Worm (Caenorhabditis elegans) whole organism, dauer: ENCODE data around the gene rrsr-1.

ENCODE experiments used
- unc-62 ChIP-seq: sonication (generic microtip); optimal IDR thresholded peaks from 2 replicates; lab custom pipeline; 2017; ENCODE audit warnings: missing biosample characterization, missing genetic modification reagents, missing genetic modification characterization

rrsr-1 gene

ce11 chrV:14411989-14412388 is 12.8 kb downstream of the rrsr-1 start:
- no peak for TF ChIP-seq unc-62 (GFP tag; lab: Kevin White, UChicago)

- no peak for TF ChIP-seq unc-62 (GFP tag; lab: Kevin White, UChicago)
Measured at ce11 chrV:14409905-14410304, 14.9 kb downstream of the rrsr-1 start.

DNA sequence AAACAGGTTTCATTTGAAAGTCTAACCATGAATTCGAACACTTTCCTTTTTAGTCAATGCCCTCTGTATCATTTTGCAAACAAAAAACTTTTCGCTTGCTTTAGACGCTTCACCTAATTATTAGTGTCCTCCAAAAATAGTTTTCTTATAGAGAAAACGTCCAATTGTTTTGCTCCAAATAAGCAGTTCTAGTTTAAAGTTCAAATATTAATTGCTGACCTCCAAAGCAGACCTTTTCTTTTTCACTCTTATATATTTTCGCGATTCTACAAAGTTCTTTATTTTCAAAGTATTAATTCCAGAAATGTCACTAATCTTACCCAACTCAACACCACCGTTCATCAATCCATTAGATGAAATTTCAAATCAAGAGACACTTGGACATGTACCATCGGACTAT is 16.0 kb downstream of the rrsr-1 start, which contains the start of gene gnrr-2:
Gene gnrr-2, plus strand, starts transcription at position 301 of the 400 bp plus-strand sequence.
- no peak for TF ChIP-seq unc-62 (GFP tag; lab: Kevin White, UChicago)

DNA sequence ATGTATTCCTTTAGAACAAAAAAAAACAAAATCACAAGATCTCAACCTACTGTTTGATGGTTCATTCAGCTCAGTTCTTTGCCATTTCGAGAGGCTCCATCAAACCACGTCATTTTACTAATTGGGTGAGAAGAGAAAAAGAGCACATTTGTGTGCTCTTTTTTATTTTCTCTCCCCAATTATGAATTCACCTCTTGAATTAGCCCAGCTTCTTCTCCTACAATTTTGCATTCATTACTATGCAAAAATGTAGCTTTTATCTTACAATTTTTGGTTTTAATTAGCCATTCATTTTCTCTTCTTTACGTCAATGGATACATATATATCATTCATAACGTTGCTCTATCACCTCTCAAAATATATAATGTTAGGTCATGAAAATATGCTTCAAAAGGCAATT is 19.2 kb downstream of the rrsr-1 start:
- TF ChIP-seq unc-62 (GFP tag; lab: Kevin White, UChicago), result no peak

DNA sequence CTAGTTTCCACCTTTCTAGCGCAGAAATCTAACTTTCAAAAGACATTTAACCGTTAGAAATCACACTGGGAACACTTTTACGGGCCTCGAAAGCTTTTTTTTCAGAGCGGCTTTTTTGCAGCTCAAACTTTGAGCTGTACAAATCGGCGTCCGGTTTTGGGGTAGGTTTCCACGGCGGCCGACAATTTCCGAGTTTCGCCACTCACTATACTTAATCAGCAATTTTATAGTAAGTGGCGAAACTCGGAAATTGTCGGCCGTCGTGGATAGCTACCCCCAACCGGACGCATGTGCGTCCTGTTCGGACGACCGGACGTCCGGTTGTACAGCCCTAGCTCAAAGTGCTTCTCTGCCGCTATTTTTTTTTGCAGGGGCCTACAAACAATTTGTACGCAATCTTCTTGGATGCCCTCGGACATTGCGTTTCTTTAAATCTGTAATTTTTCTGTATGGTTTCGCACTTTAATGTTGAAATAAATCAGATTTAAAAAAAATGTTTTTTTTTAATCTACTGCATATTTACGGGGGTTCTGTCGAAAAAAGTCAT is 28.6 kb downstream of the rrsr-1 start:
- TF ChIP-seq unc-62 (GFP tag; lab: Kevin White, UChicago), result no peak

ce11 chrV:14394743-14395142 is 30.1 kb downstream of the rrsr-1 start, which contains the start of gene C15H11.13:
Gene C15H11.13, plus strand, starts transcription at chrV:14395043.
- TF ChIP-seq unc-62 (GFP tag; lab: Kevin White, UChicago), result no peak

ce11 chrV:14393504-14393903 is 31.3 kb downstream of the rrsr-1 start, which contains the start of gene C15H11.1:
Gene C15H11.1, plus strand, starts transcription at chrV:14393804.
- TF ChIP-seq unc-62 (GFP tag; lab: Kevin White, UChicago), result no peak

DNA sequence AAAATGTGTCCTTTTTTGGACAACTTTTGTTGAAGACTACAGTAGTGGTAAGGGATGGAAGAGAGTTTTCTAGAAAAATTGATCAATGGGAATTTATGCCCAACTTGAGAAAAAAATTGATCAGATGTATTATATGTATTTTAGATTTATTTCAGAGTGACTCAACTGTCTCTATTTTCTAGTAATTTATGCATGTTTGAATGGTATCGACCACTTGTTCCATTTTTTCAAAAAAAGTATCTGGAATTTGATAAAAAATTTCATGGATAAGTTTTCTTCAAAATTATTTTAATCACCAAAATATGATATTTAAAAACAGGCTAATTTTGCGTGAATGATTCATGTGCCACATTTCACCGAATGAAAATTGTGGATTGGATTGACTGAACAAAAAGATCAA is 33.0 kb downstream of the rrsr-1 start, which contains the start of gene C15H11.10:
Gene C15H11.10, plus strand, starts transcription at position 301 of the 400 bp plus-strand sequence.
- TF ChIP-seq unc-62 (GFP tag; lab: Kevin White, UChicago), result no peak

DNA sequence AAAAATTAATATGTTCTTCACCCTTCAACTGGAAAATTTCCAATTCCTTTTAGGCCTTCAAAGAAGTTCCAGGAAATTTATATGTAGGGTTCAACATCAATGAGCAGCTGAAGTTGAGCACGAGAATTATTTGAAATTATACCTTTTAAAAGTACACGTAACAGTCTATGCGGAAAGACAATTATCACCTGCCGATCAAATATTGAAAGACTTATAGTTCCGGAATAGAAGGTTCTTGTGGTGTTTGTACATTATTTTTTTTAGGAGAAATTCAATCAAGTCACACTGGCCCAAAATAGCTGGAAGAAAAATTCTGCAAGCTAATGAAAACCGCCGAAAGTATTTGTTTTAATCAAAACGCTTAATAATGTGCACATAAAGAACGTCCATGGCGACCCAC is 44.6 kb downstream of the rrsr-1 start:
- no peak for TF ChIP-seq unc-62 (GFP tag; lab: Kevin White, UChicago)

DNA sequence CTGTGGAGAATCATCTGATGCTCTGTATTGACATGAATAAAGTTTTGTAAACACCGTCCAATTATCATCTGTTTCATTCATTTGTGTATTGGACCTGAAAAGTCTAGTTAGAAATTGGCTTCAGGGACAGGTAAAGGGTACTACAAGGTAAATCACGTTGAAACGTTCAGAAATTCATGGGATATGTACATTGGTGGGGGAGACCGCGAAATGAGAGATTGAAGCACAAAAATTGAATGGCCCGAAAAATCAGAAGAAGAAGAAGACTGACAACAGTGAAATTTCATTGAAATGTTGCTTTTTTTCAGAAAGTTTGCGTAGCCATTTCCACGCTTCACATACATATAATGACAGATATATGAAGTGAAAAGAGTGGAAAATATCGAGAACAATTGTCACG is 45.8 kb downstream of the rrsr-1 start, which contains the start of gene npr-43:
Gene npr-43, minus strand, starts transcription at position 101 of the 400 bp plus-strand sequence.
- TF ChIP-seq unc-62 (GFP tag; lab: Kevin White, UChicago), result no peak

ce11 chrV:14378052-14378451 is 46.8 kb downstream of the rrsr-1 start:
- TF ChIP-seq unc-62 (GFP tag; lab: Kevin White, UChicago), result no peak
